Fruit fly (Drosophila melanogaster) whole organism, adult: Measurements from ENCODE around the gene Rbcn-3A.

Experiments
- CG12768 ChIP-seq: fragments of 200-800 bp; sonication (Bioruptor generic); optimal IDR thresholded peaks from 2 replicates; lab custom pipeline; 2017; ENCODE audit warnings: missing biosample characterization, missing genetic modification characterization, mild to moderate bottlenecking, moderate library complexity, missing genetic modification reagents
- Clk ChIP-seq: fragments of 200-800 bp; sonication (Bioruptor generic); optimal IDR thresholded peaks from 2 replicates; lab custom pipeline; 2017; ENCODE audit warnings: missing biosample characterization, missing genetic modification characterization
- tj ChIP-seq: fragments of 200-800 bp; sonication (Bioruptor generic); optimal IDR thresholded peaks from 3 replicates; lab custom pipeline; 2017; ENCODE audit warnings: missing biosample characterization, mild to moderate bottlenecking, missing genetic modification characterization, moderate library complexity

DNA sequence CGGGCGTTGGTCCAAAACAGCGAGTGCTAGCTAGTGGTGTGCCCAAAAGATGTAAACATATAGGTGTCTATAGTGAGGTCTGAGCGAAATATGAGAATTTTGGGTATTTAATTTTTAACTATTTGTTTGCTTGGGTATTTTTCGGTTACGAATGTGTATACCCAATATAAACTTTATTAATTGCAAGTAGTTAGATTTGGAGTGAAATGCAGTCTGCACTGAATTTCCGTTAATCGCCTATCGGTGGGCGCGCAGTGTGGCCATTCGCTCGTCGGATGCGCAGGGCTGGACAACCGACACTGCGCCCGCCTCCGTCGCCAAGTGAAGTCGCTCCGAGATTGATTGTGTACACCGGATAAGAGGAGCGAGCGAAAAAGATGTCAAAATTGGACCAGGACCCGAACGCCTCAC is 39.8 kb upstream of the Rbcn-3A start, which contains the start of the genes CG15891 and CG3815:
- TF ChIP-seq CG12768 (GFP tag; lab: Kevin White, UChicago) (peak; percentile 21), tj (GFP tag; lab: Kevin White, UChicago) (peak; percentile 34), Clk (GFP tag; lab: Kevin White, UChicago) (no peak)
